Worm (Caenorhabditis elegans) whole organism, late embryonic: ENCODE measurements around the gene C10C6.7.
"Not testable (repeated sequence)": the region's sequence is repeated elsewhere in the genome, so short reads cannot be mapped to it uniquely, and the experiment has no call there.

Experiments
- C38D4.7 ChIP-seq: fragments of 200-800 bp; sonication (Bioruptor generic); optimal IDR thresholded peaks from 2 replicates; lab custom pipeline; 2018; ENCODE audit warnings: mild to moderate bottlenecking, missing genetic modification characterization, moderate library complexity, missing compliant biosample characterization
- F13H6.1 ChIP-seq: sonication (generic microtip); optimal IDR thresholded peaks from 2 replicates; lab custom pipeline; 2016; ENCODE audit warnings: missing genetic modification characterization, missing compliant biosample characterization
- K09A11.1 ChIP-seq: sonication (generic microtip); optimal IDR thresholded peaks from 2 replicates; lab custom pipeline; 2017; ENCODE audit warnings: antibody characterized with exemption, mild to moderate bottlenecking, missing genetic modification characterization, missing compliant biosample characterization; ENCODE audit not compliant: insufficient read depth
- T23F11.4 ChIP-seq: fragments of 200-800 bp; sonication (Bioruptor generic); optimal IDR thresholded peaks from 2 replicates; lab custom pipeline; 2018; ENCODE audit warnings: mild to moderate bottlenecking, missing genetic modification characterization, missing compliant biosample characterization
- Y22D7AL.16 ChIP-seq: sonication (generic microtip); optimal IDR thresholded peaks from 2 replicates; lab custom pipeline; 2016; ENCODE audit warnings: missing genetic modification characterization, missing compliant biosample characterization
- ahr-1 ChIP-seq: sonication (generic microtip); optimal IDR thresholded peaks from 2 replicates; lab custom pipeline; 2016; ENCODE audit warnings: missing genetic modification characterization, missing compliant biosample characterization
- ceh-19 ChIP-seq: fragments of 200-800 bp; sonication (Bioruptor generic); optimal IDR thresholded peaks from 2 replicates; lab custom pipeline; 2018; ENCODE audit warnings: mild to moderate bottlenecking, missing genetic modification characterization, missing compliant biosample characterization
- ceh-6 ChIP-seq: fragments of 200-800 bp; sonication (Bioruptor generic); optimal IDR thresholded peaks from 2 replicates; lab custom pipeline; 2018; ENCODE audit warnings: mild to moderate bottlenecking, missing genetic modification characterization, missing compliant biosample characterization
- elt-2 ChIP-seq: sonication (generic microtip); optimal IDR thresholded peaks from 2 replicates; lab custom pipeline; 2016; ENCODE audit warnings: missing genetic modification reagents, missing genetic modification characterization, missing compliant biosample characterization
- hlh-15 ChIP-seq: sonication (generic microtip); optimal IDR thresholded peaks from 2 replicates; lab custom pipeline; 2016; ENCODE audit warnings: missing genetic modification characterization, missing compliant biosample characterization
- hlh-30 ChIP-seq: sonication (generic microtip); optimal IDR thresholded peaks from 2 replicates; lab custom pipeline; 2017; ENCODE audit warnings: antibody characterized with exemption, missing genetic modification characterization, missing compliant biosample characterization; ENCODE audit not compliant: insufficient read depth
- hlh-8 ChIP-seq: sonication (generic microtip); optimal IDR thresholded peaks from 2 replicates; lab custom pipeline; 2016; ENCODE audit warnings: missing genotype, missing genetic modification characterization, missing compliant biosample characterization
- madf-2 ChIP-seq: sonication (generic microtip); optimal IDR thresholded peaks from 2 replicates; lab custom pipeline; 2017; ENCODE audit warnings: missing genetic modification characterization, missing compliant biosample characterization
- nhr-11 ChIP-seq: fragments of 150-350 bp; optimal IDR thresholded peaks from 2 replicates; lab custom pipeline; 2014; ENCODE audit warnings: missing biosample characterization, missing genetic modification characterization
- npax-4 ChIP-seq: sonication (generic microtip); optimal IDR thresholded peaks from 2 replicates; lab custom pipeline; 2016; ENCODE audit warnings: missing genetic modification characterization, missing compliant biosample characterization
- pag-3 ChIP-seq: sonication (generic microtip); optimal IDR thresholded peaks from 2 replicates; lab custom pipeline; 2016; ENCODE audit warnings: missing compliant biosample characterization, missing genetic modification characterization, borderline replicate concordance
- pat-9 ChIP-seq: fragments of 200-800 bp; sonication (Bioruptor generic); optimal IDR thresholded peaks from 2 replicates; lab custom pipeline; 2018; ENCODE audit warnings: mild to moderate bottlenecking, missing genetic modification characterization, moderate library complexity, missing compliant biosample characterization
- pax-1 ChIP-seq: fragments of 150-350 bp; optimal IDR thresholded peaks from 2 replicates; lab custom pipeline; 2014; ENCODE audit warnings: missing biosample characterization, missing genetic modification characterization
- pqm-1 ChIP-seq: sonication (generic microtip); optimal IDR thresholded peaks from 2 replicates; lab custom pipeline; 2016; ENCODE audit warnings: missing genetic modification characterization, missing compliant biosample characterization
- ref-2 ChIP-seq: sonication (generic microtip); optimal IDR thresholded peaks from 2 replicates; lab custom pipeline; 2016; ENCODE audit warnings: missing genetic modification characterization, missing compliant biosample characterization
- rnt-1 ChIP-seq: sonication (generic microtip); optimal IDR thresholded peaks from 2 replicates; lab custom pipeline; 2016; ENCODE audit warnings: missing genetic modification characterization, missing compliant biosample characterization
- sox-4 ChIP-seq: sonication (generic microtip); optimal IDR thresholded peaks from 2 replicates; lab custom pipeline; 2017; ENCODE audit warnings: mild to moderate bottlenecking, missing genetic modification characterization, inconsistent platforms, missing compliant biosample characterization
- tbx-2 ChIP-seq: sonication (generic microtip); optimal IDR thresholded peaks from 2 replicates; lab custom pipeline; 2016; ENCODE audit warnings: missing genetic modification characterization, missing compliant biosample characterization
- ttx-3 ChIP-seq: sonication (generic microtip); optimal IDR thresholded peaks from 2 replicates; lab custom pipeline; 2016; ENCODE audit warnings: missing genetic modification reagents, missing genetic modification characterization, missing compliant biosample characterization
- unc-3 ChIP-seq, 2 experiments: fragments of 200-800 bp in 1 of 2; sonication (Bioruptor generic) in 1 of 2; sonication (generic microtip) in 1 of 2; conservative IDR thresholded peaks in 1 of 2; optimal IDR thresholded peaks in 1 of 2; 2 replicates each; pipeline versions ENCODE4 v1.3.6 to Lab custom; 2016 to 2022; ENCODE audit warnings: missing compliant biosample characterization in 2 of 2, missing genetic modification characterization in 2 of 2, missing genetic modification reagents in 1 of 2
- unc-42 ChIP-seq: sonication (generic microtip); optimal IDR thresholded peaks from 2 replicates; lab custom pipeline; 2016; ENCODE audit warnings: missing genotype, missing genetic modification characterization, missing compliant biosample characterization
- zip-5 ChIP-seq: sonication (generic microtip); optimal IDR thresholded peaks from 2 replicates; lab custom pipeline; 2016; ENCODE audit warnings: missing genetic modification characterization, missing compliant biosample characterization

Gene C10C6.7

ce11 chrIV:11431448-11431847, 35.9 kb downstream of the C10C6.7 start:
- TF ChIP-seq unc-42 (tag; lab: Kevin White, UChicago) = peak; percentile 90
- TF ChIP-seq pag-3 (tag; lab: Kevin White, UChicago) = no peak

ce11 chrIV:11425442-11425841, 41.9 kb downstream of the C10C6.7 start, which contains the start of gene kin-4:
Gene kin-4 (plus strand): TSS chrIV:11425742.
- no peak for TF ChIP-seq ahr-1 (tag; lab: Kevin White, UChicago)
- no peak for TF ChIP-seq hlh-15 (tag; lab: Kevin White, UChicago)
- TF ChIP-seq madf-2 (tag; lab: Kevin White, UChicago) = no peak
- TF ChIP-seq elt-2 = no peak
- TF ChIP-seq unc-3 (GFP tag; conservative IDR thresholded peaks at IDR 0.05; lab: Robert Waterston, UW) = no peak
- TF ChIP-seq unc-3 (tag; optimal IDR thresholded peaks at IDR 0.05; lab: Kevin White, UChicago) = no peak
- no peak for TF ChIP-seq hlh-30
- TF ChIP-seq tbx-2 = no peak
- TF ChIP-seq zip-5 = no peak
- no peak for TF ChIP-seq pax-1 (tag; lab: Kevin White, UChicago)
- no peak for TF ChIP-seq nhr-11 (tag; lab: Kevin White, UChicago)
- no peak for TF ChIP-seq Y22D7AL.16 (tag; lab: Kevin White, UChicago)
- TF ChIP-seq T23F11.4 = no peak
- no peak for TF ChIP-seq ceh-6 (GFP tag; lab: Kevin White, UChicago)

- TF ChIP-seq npax-4 (tag; lab: Kevin White, UChicago) (no peak), ref-2 (tag; lab: Kevin White, UChicago) (no peak), ttx-3 (tag; lab: Kevin White, UChicago) (no peak)
Measured at ce11 chrIV:11424830-11425229, 42.5 kb downstream of the C10C6.7 start, which contains the start of gene F22B3.8. Gene F22B3.8 (minus strand): TSS chrIV:11424930.

- TF ChIP-seq C38D4.7 (GFP tag; lab: Kevin White, UChicago) (no peak), K09A11.1 (tag; lab: Kevin White, UChicago) (no peak), pat-9 (tag; lab: Kevin White, UChicago) (no peak), F13H6.1 (tag; lab: Kevin White, UChicago) (no peak), ceh-19 (no peak), pqm-1 (no peak), rnt-1 (tag; lab: Kevin White, UChicago) (no peak)
Measured at ce11 chrIV:11421696-11422095, 45.6 kb downstream of the C10C6.7 start, which contains the start of gene F22B3.7. Gene F22B3.7 (minus strand): TSS chrIV:11421796.

- not testable (repeated sequence) for TF ChIP-seq sox-4 (tag; lab: Kevin White, UChicago); hlh-8 (tag; lab: Kevin White, UChicago); tbx-2
Measured at ce11 chrIV:11416724-11417123, 50.6 kb downstream of the C10C6.7 start, which contains the start of gene F22B3.5. Gene F22B3.5 (minus strand): TSS chrIV:11416824.
